Fruit fly (Drosophila melanogaster) whole organism, embryonic: Measurements from ENCODE around the gene mtsh.

Source experiments
- CG11560 ChIP-seq: fragments of 200-800 bp; sonication (Bioruptor generic); IDR thresholded peaks from 3 replicates; pipeline ENCODE4 v1.3.6; 2022; ENCODE audit warnings: missing biosample characterization, missing genetic modification characterization
- CG12391 ChIP-seq: fragments of 200-800 bp; sonication (Bioruptor generic); optimal IDR thresholded peaks from 3 replicates; lab custom pipeline; 2018; ENCODE audit warnings: missing biosample characterization, mild to moderate bottlenecking, missing genetic modification characterization, moderate library complexity
- CG13287 ChIP-seq: fragments of 200-800 bp; sonication (Bioruptor generic); IDR thresholded peaks from 2 replicates; pipeline ENCODE4 v1.3.6; 2022; ENCODE audit warnings: missing biosample characterization, missing genetic modification characterization; ENCODE audit not compliant: partially characterized antibody
- CG1529 ChIP-seq: fragments of 200-800 bp; sonication (Bioruptor generic); optimal IDR thresholded peaks from 3 replicates; lab custom pipeline; 2018; ENCODE audit warnings: missing biosample characterization, missing genetic modification characterization
- CG15696 ChIP-seq: fragments of 200-800 bp; sonication (Bioruptor generic); optimal IDR thresholded peaks from 2 replicates; lab custom pipeline; 2019; ENCODE audit warnings: missing biosample characterization, mild to moderate bottlenecking, missing genetic modification characterization, moderate library complexity
- CG17612 ChIP-seq: fragments of 200-800 bp; sonication (Bioruptor generic); IDR thresholded peaks from 2 replicates; pipeline ENCODE4 v1.3.6; 2022; ENCODE audit warnings: missing biosample characterization, missing genetic modification characterization
- CG31441 ChIP-seq: fragments of 200-800 bp; sonication (Bioruptor generic); IDR thresholded peaks from 2 replicates; pipeline ENCODE4 v1.3.6; 2022; ENCODE audit warnings: missing biosample characterization, missing genetic modification characterization
- CG3407 ChIP-seq: fragments of 200-800 bp; sonication (Bioruptor generic); optimal IDR thresholded peaks from 2 replicates; lab custom pipeline; 2018; ENCODE audit warnings: missing biosample characterization, mild to moderate bottlenecking, missing genetic modification characterization
- CG4424 ChIP-seq: fragments of 200-800 bp; sonication (Bioruptor generic); optimal IDR thresholded peaks from 3 replicates; lab custom pipeline; 2016; ENCODE audit warnings: missing biosample characterization, missing genetic modification characterization
- CG5245 ChIP-seq: fragments of 200-800 bp; sonication (Bioruptor generic); optimal IDR thresholded peaks from 3 replicates; lab custom pipeline; 2016; ENCODE audit warnings: missing biosample characterization, missing genetic modification characterization
- CG6175 ChIP-seq: fragments of 200-800 bp; sonication (Bioruptor generic); IDR thresholded peaks from 3 replicates; pipeline ENCODE4 v1.3.6; 2022; ENCODE audit warnings: missing biosample characterization, missing genetic modification characterization
- CG6654 ChIP-seq: fragments of 200-800 bp; sonication (Bioruptor generic); optimal IDR thresholded peaks from 2 replicates; lab custom pipeline; 2017; ENCODE audit warnings: missing biosample characterization, mild to moderate bottlenecking, missing genetic modification characterization
- CG6765 ChIP-seq: fragments of 200-800 bp; sonication (Bioruptor generic); optimal IDR thresholded peaks from 3 replicates; lab custom pipeline; 2017; ENCODE audit warnings: missing biosample characterization, mild to moderate bottlenecking, missing genetic modification characterization
- CG6854 ChIP-seq: fragments of 200-800 bp; sonication (Bioruptor generic); optimal IDR thresholded peaks from 3 replicates; lab custom pipeline; 2017; ENCODE audit warnings: missing biosample characterization, mild to moderate bottlenecking, missing genetic modification characterization
- CG8944 ChIP-seq: fragments of 200-800 bp; sonication (Bioruptor generic); optimal IDR thresholded peaks from 3 replicates; lab custom pipeline; 2016; ENCODE audit warnings: missing biosample characterization, missing genetic modification characterization
- Deaf1 ChIP-seq: fragments of 200-800 bp; optimal IDR thresholded peaks from 3 replicates; lab custom pipeline; 2019; ENCODE audit warnings: missing biosample characterization, mild to moderate bottlenecking, missing genetic modification characterization, moderate library complexity
- E2f2 ChIP-seq: fragments of 200-800 bp; sonication (Bioruptor generic); IDR thresholded peaks from 2 replicates; pipeline ENCODE4 v1.3.6; 2022; ENCODE audit warnings: missing biosample characterization, missing genetic modification characterization
- Fer2 ChIP-seq: fragments of 200-800 bp; sonication (Bioruptor generic); optimal IDR thresholded peaks from 2 replicates; lab custom pipeline; 2018; ENCODE audit warnings: missing biosample characterization, mild to moderate bottlenecking, missing genetic modification characterization, moderate library complexity
- GATAe ChIP-seq: fragments of 200-800 bp; sonication (Bioruptor generic); conservative IDR thresholded peaks from 2 replicates; pipeline ENCODE4 v1.3.6; 2022; ENCODE audit warnings: missing biosample characterization, missing genetic modification characterization
- HLH3B ChIP-seq: fragments of 200-800 bp; sonication (Bioruptor generic); IDR thresholded peaks from 2 replicates; pipeline ENCODE4 v1.3.6; 2022; ENCODE audit warnings: missing biosample characterization, missing genetic modification characterization
- HLH54F ChIP-seq: fragments of 200-800 bp; sonication (Bioruptor generic); optimal IDR thresholded peaks from 3 replicates; lab custom pipeline; 2016; ENCODE audit warnings: missing biosample characterization, missing genetic modification characterization
- Hr78 ChIP-seq, 2 experiments: fragments of 200-800 bp in 1 of 2; fragments of >200 bp in 1 of 2; sonication (Bioruptor generic) in 1 of 2; optimal IDR thresholded peaks; 2 replicates each; lab custom pipeline; 2017 to 2019; ENCODE audit warnings: missing biosample characterization in 2 of 2, missing genetic modification characterization in 2 of 2, mild to moderate bottlenecking in 1 of 2, moderate library complexity in 1 of 2
- Hsf ChIP-seq: fragments of 200-800 bp; sonication (Bioruptor generic); optimal IDR thresholded peaks from 3 replicates; lab custom pipeline; 2016; ENCODE audit warnings: missing biosample characterization, missing genetic modification characterization
- Lim3 ChIP-seq: fragments of 200-800 bp; sonication (Bioruptor generic); IDR thresholded peaks from 2 replicates; pipeline ENCODE4 v1.3.6; 2022; ENCODE audit warnings: missing biosample characterization, missing genetic modification characterization
- MTF-1 ChIP-seq: fragments of 200-800 bp; sonication (Bioruptor generic); optimal IDR thresholded peaks from 2 replicates; lab custom pipeline; 2018; ENCODE audit warnings: missing biosample characterization, mild to moderate bottlenecking, missing genetic modification characterization, borderline replicate concordance
- Sox100B ChIP-seq: fragments of 200-800 bp; sonication (Bioruptor generic); optimal IDR thresholded peaks from 3 replicates; lab custom pipeline; 2018; ENCODE audit warnings: missing biosample characterization, mild to moderate bottlenecking, missing genetic modification characterization
- Sox102F ChIP-seq: fragments of 200-800 bp; sonication (Bioruptor generic); optimal IDR thresholded peaks from 2 replicates; lab custom pipeline; 2018; ENCODE audit warnings: missing biosample characterization, mild to moderate bottlenecking, missing genetic modification characterization, moderate library complexity
- TFAM ChIP-seq: fragments of 200-800 bp; sonication (Bioruptor generic); optimal IDR thresholded peaks from 2 replicates; lab custom pipeline; 2017; ENCODE audit warnings: missing biosample characterization, missing genetic modification characterization, inconsistent platforms
- YL-1 ChIP-seq: fragments of 200-800 bp; sonication (Bioruptor generic); optimal IDR thresholded peaks from 3 replicates; lab custom pipeline; 2017; ENCODE audit warnings: missing biosample characterization, mild to moderate bottlenecking, missing genetic modification characterization
- ara ChIP-seq: fragments of 200-800 bp; sonication (Bioruptor generic); IDR thresholded peaks from 2 replicates; pipeline ENCODE4 v1.3.6; 2022; ENCODE audit warnings: missing biosample characterization, missing genetic modification characterization
- az2 ChIP-seq: fragments of 200-800 bp; sonication (Bioruptor generic); optimal IDR thresholded peaks from 3 replicates; lab custom pipeline; 2016; ENCODE audit warnings: missing biosample characterization, missing genetic modification characterization
- bcd ChIP-seq: fragments of 200-800 bp; sonication (Bioruptor generic); optimal IDR thresholded peaks from 2 replicates; lab custom pipeline; 2017; ENCODE audit warnings: missing biosample characterization, mild to moderate bottlenecking, missing genetic modification characterization
- bigmax ChIP-seq: fragments of 200-800 bp; sonication (Bioruptor generic); optimal IDR thresholded peaks from 2 replicates; lab custom pipeline; 2018; ENCODE audit warnings: missing biosample characterization, mild to moderate bottlenecking, missing genetic modification characterization
- caup ChIP-seq: fragments of 200-800 bp; sonication (Bioruptor generic); optimal IDR thresholded peaks from 3 replicates; lab custom pipeline; 2017; ENCODE audit warnings: missing biosample characterization, mild to moderate bottlenecking, missing genetic modification characterization, moderate library complexity; ENCODE audit not compliant: severe bottlenecking
- chn ChIP-seq: fragments of 200-800 bp; sonication (Bioruptor generic); optimal IDR thresholded peaks from 2 replicates; lab custom pipeline; 2016; ENCODE audit warnings: missing biosample characterization, missing genetic modification characterization
- croc ChIP-seq: fragments of 200-800 bp; sonication (Bioruptor generic); conservative IDR thresholded peaks from 3 replicates; pipeline ENCODE4 v1.3.6; 2022; ENCODE audit warnings: missing biosample characterization, missing genetic modification characterization
- dati ChIP-seq: fragments of 200-800 bp; sonication (Bioruptor generic); IDR thresholded peaks from 2 replicates; pipeline ENCODE4 v1.3.6; 2022; ENCODE audit warnings: missing biosample characterization, missing genetic modification characterization
- fd102C ChIP-seq: fragments of 200-800 bp; sonication (Bioruptor generic); optimal IDR thresholded peaks from 2 replicates; lab custom pipeline; 2018; ENCODE audit warnings: missing biosample characterization, mild to moderate bottlenecking, missing genetic modification characterization, moderate library complexity
- fru ChIP-seq: fragments of >200 bp; optimal IDR thresholded peaks from 2 replicates; lab custom pipeline; 2017
- h ChIP-seq: fragments of >200 bp; optimal IDR thresholded peaks from 2 replicates; lab custom pipeline; 2017
- ham ChIP-seq: fragments of 200-800 bp; sonication (Bioruptor generic); IDR thresholded peaks from 2 replicates; pipeline ENCODE4 v1.3.6; 2022; ENCODE audit warnings: missing biosample characterization, missing genetic modification characterization
- ken ChIP-seq: fragments of 200-800 bp; sonication (Bioruptor generic); IDR thresholded peaks from 3 replicates; pipeline ENCODE4 v1.3.6; 2022; ENCODE audit warnings: missing biosample characterization, missing genetic modification characterization
- kni ChIP-seq: fragments of 200-800 bp; sonication (Bioruptor generic); optimal IDR thresholded peaks from 3 replicates; lab custom pipeline; 2017; ENCODE audit warnings: mild to moderate bottlenecking, missing biosample characterization, missing genetic modification reagents, missing genetic modification characterization
- knrl ChIP-seq: fragments of 200-800 bp; sonication (Bioruptor generic); IDR thresholded peaks from 3 replicates; pipeline ENCODE4 v1.3.6; 2022; ENCODE audit warnings: missing biosample characterization, missing genetic modification characterization; ENCODE audit not compliant: partially characterized antibody
- lab ChIP-seq: fragments of 200-800 bp; sonication (Bioruptor generic); optimal IDR thresholded peaks from 3 replicates; lab custom pipeline; 2017; ENCODE audit warnings: missing biosample characterization, missing genetic modification characterization, mild to moderate bottlenecking, moderate library complexity, missing genetic modification reagents
- sens ChIP-seq: fragments of 200-800 bp; sonication (Bioruptor generic); peaks from one replicate; lab custom pipeline; 2016; ENCODE audit warnings: missing biosample characterization, missing genetic modification characterization
- sens-2 ChIP-seq: fragments of 200-800 bp; sonication (Bioruptor generic); IDR thresholded peaks from 2 replicates; pipeline ENCODE4 v1.3.6; 2022; ENCODE audit warnings: missing biosample characterization, missing genetic modification characterization
- sima ChIP-seq: fragments of 200-800 bp; sonication (Bioruptor generic); optimal IDR thresholded peaks from 2 replicates; lab custom pipeline; 2016; ENCODE audit warnings: missing biosample characterization, missing genetic modification characterization
- so ChIP-seq: fragments of 200-800 bp; sonication (Bioruptor generic); IDR thresholded peaks from 3 replicates; pipeline ENCODE4 v1.3.6; 2022; ENCODE audit warnings: missing biosample characterization, missing genetic modification characterization
- usp ChIP-seq: fragments of >200 bp; optimal IDR thresholded peaks from 2 replicates; lab custom pipeline; 2017; ENCODE audit warnings: missing biosample characterization, missing genetic modification characterization

Gene mtsh

dm6 chr2L:8274958-8275584, 44.6 kb downstream of the mtsh start (continued):
- no peak for TF ChIP-seq Fer2
- peak; percentile 45 for TF ChIP-seq chn (GFP tag; lab: Kevin White, UChicago)
- TF ChIP-seq CG4424 (GFP tag; lab: Kevin White, UChicago): peak; percentile 70
- no peak for TF ChIP-seq CG6175
- no peak for TF ChIP-seq CG11560 (tag; lab: Robert Waterston, UW)
- TF ChIP-seq sima: no peak
- peak; percentile 34; the same call in 1 of the 3 replicates for TF ChIP-seq ken (GFP tag; lab: Robert Waterston, UW)
- TF ChIP-seq sens-2 (GFP tag; lab: Robert Waterston, UW): 0 out of 2 replicates have a peak, but pooled peaks have one; percentile 11
- peak; percentile 81 for TF ChIP-seq CG31441 (GFP tag; lab: Robert Waterston, UW)
- no peak for TF ChIP-seq h (lab: Kevin White, UChicago)
- TF ChIP-seq Deaf1 (tag; lab: Kevin White, UChicago): peak; percentile 38
- no peak for TF ChIP-seq knrl (GFP tag; lab: Robert Waterston, UW)
- peak in 1 of 2 experiments; percentile 17 for TF ChIP-seq Hr78 (GFP tag; optimal IDR thresholded peaks at IDR 0.05; lab: Kevin White, UChicago)
- no peak for TF ChIP-seq fru (lab: Kevin White, UChicago)
- TF ChIP-seq Lim3 (GFP tag; lab: Robert Waterston, UW): no peak
- peak; percentile 67 for TF ChIP-seq lab
- no peak for TF ChIP-seq CG6765
- no peak for TF ChIP-seq kni (GFP tag; lab: Kevin White, UChicago)
- peak; percentile 82 for TF ChIP-seq CG12391 (tag; lab: Kevin White, UChicago)
- peak; percentile 62; the same call in 1 of the 2 replicates for TF ChIP-seq HLH3B (GFP tag; lab: Robert Waterston, UW)
- peak; percentile 51 for TF ChIP-seq az2 (GFP tag; lab: Kevin White, UChicago)
- no peak for TF ChIP-seq CG17612
- TF ChIP-seq caup (GFP tag; lab: Kevin White, UChicago): peak; percentile 14
- peak; percentile 32 for TF ChIP-seq CG1529 (GFP tag; lab: Kevin White, UChicago)
- peak; percentile 64 for TF ChIP-seq fd102C (GFP tag; lab: Kevin White, UChicago)
- no peak for TF ChIP-seq HLH54F
- peak; percentile 27 for TF ChIP-seq MTF-1 (GFP tag; lab: Kevin White, UChicago)
- peak; percentile 42; the same call in 1 of the 3 replicates for TF ChIP-seq croc (GFP tag; lab: Robert Waterston, UW)
- no peak for TF ChIP-seq TFAM (GFP tag; lab: Kevin White, UChicago)
- TF ChIP-seq YL-1 (GFP tag; lab: Kevin White, UChicago): no peak
- peak; percentile 61; the same call in 1 of the 2 replicates for TF ChIP-seq ara (GFP tag; lab: Robert Waterston, UW)
- no peak for TF ChIP-seq CG8944 (GFP tag; lab: Kevin White, UChicago)
- TF ChIP-seq dati (GFP tag; lab: Robert Waterston, UW): no peak
- no peak for TF ChIP-seq ham (GFP tag; lab: Robert Waterston, UW)
- TF ChIP-seq CG15696 (tag; lab: Kevin White, UChicago): peak; percentile 84
- peak; percentile 67 for TF ChIP-seq Hsf (GFP tag; lab: Kevin White, UChicago)
- peak; percentile 42 for TF ChIP-seq CG6854
- peak; percentile 94 for TF ChIP-seq sens
- TF ChIP-seq bigmax (GFP tag; lab: Kevin White, UChicago): no peak
- TF ChIP-seq CG3407 (GFP tag; lab: Kevin White, UChicago): peak; percentile 45
- no peak; the same call in 1 of the 2 replicates for TF ChIP-seq E2f2 (GFP tag; lab: Robert Waterston, UW)
- peak; percentile 63 for TF ChIP-seq Sox100B (GFP tag; lab: Kevin White, UChicago)
- no peak for TF ChIP-seq usp (GFP tag; lab: Kevin White, UChicago)
- TF ChIP-seq so (GFP tag; lab: Robert Waterston, UW): 0 out of 3 replicates have a peak, but pooled peaks have one; percentile 70
- TF ChIP-seq bcd (GFP tag; lab: Kevin White, UChicago): peak; percentile 53
- TF ChIP-seq CG5245 (GFP tag; lab: Kevin White, UChicago): peak; percentile 4
- TF ChIP-seq CG13287 (GFP tag; lab: Robert Waterston, UW): no peak
- TF ChIP-seq CG6654: no peak
- TF ChIP-seq Sox102F (GFP tag; lab: Kevin White, UChicago): peak; percentile 76
- TF ChIP-seq GATAe (GFP tag; lab: Robert Waterston, UW): no peak
